Fruit fly (Drosophila melanogaster) whole organism, prepupa: ENCODE results near the gene CG11601.

Experiments used
- CG16779 ChIP-seq: fragments of 200-800 bp; sonication (Bioruptor generic); optimal IDR thresholded peaks from 3 replicates; lab custom pipeline; 2017; ENCODE audit warnings: missing biosample characterization, mild to moderate bottlenecking, missing genetic modification characterization
- Gug ChIP-seq: fragments of 200-800 bp; sonication (Bioruptor generic); IDR thresholded peaks from 2 replicates; pipeline ENCODE4 v1.3.6; 2022; ENCODE audit warnings: missing biosample characterization, missing genetic modification characterization
- Hr39 ChIP-seq: fragments of 200-800 bp; sonication (Bioruptor generic); optimal IDR thresholded peaks from 2 replicates; lab custom pipeline; 2016; ENCODE audit warnings: missing biosample characterization, missing genetic modification characterization

DNA sequence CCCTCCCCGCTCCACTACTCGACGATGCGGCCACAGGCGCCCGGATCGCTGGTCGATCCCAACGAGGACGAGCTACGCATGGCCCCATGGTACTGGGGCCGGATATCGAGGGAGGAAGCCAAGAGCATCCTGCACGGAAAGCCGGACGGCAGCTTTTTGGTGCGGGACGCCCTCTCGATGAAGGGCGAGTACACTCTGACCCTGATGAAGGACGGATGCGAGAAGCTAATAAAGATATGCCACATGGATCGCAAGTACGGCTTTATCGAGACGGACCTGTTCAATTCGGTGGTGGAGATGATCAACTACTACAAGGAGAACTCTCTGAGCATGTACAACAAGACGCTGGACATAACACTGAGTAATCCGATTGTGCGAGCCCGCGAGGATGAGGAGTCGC lies 16.0 kb upstream of the CG11601 start:
- TF ChIP-seq CG16779 (no peak), Hr39 (GFP tag; lab: Kevin White, UChicago) (no peak), Gug (no peak)
